Fruit fly (Drosophila melanogaster): ENCODE measurements around the gene Uch-L5.
A peak's percentile ranks its signal among the peaks of the same experiment; 100 is the strongest.

The Uch-L5 gene

dm6 chr3L:9426656-9427294 is 50.0 kb downstream of the Uch-L5 start, which contains the start of the genes Atat and Shc (continued):
- TF ChIP-seq fd102C (GFP tag; optimal IDR thresholded peaks at IDR 0.05): peak; percentile 77
- TF ChIP-seq CG3163 (GFP tag; optimal IDR thresholded peaks at IDR 0.05): peak; percentile 96
- peak; percentile 100 for TF ChIP-seq CG32772 (GFP tag; IDR thresholded peaks at IDR 0.05)
- peak; percentile 100 for TF ChIP-seq CG7786 (GFP tag; optimal IDR thresholded peaks at IDR 0.05)
- TF ChIP-seq CG3847 (GFP tag; IDR thresholded peaks at IDR 0.05): peak; percentile 100
- TF ChIP-seq wek (GFP tag; optimal IDR thresholded peaks at IDR 0.05): peak; percentile 83
- TF ChIP-seq ac (GFP tag; optimal IDR thresholded peaks at IDR 0.05): peak; percentile 92
- TF ChIP-seq bab2 (GFP tag; optimal IDR thresholded peaks at IDR 0.05): peak; percentile 100
- TF ChIP-seq Lpt (GFP tag; optimal IDR thresholded peaks at IDR 0.05): no peak
- peak; percentile 100 for TF ChIP-seq pnt (GFP tag; optimal IDR thresholded peaks at IDR 0.05)
- peak; percentile 96 for TF ChIP-seq CG6683 (GFP tag; optimal IDR thresholded peaks at IDR 0.05)
- TF ChIP-seq ewg (GFP tag; optimal IDR thresholded peaks at IDR 0.05): peak; percentile 98
- TF ChIP-seq ci (GFP tag; IDR thresholded peaks at IDR 0.05): peak; percentile 99
- peak; percentile 98 for TF ChIP-seq btn (GFP tag; optimal IDR thresholded peaks at IDR 0.05)
- TF ChIP-seq CG6791 (GFP tag; IDR thresholded peaks at IDR 0.05; ENCODE audit: partially characterized antibody): peak; percentile 85
- TF ChIP-seq CG12155 (GFP tag; optimal IDR thresholded peaks at IDR 0.05): peak; percentile 99
- peak; percentile 93 for TF ChIP-seq Dll (GFP tag; IDR thresholded peaks at IDR 0.05; ENCODE audit: partially characterized antibody)
- peak; percentile 80; the same call in 1 of the 2 replicates for TF ChIP-seq tna (GFP tag; IDR thresholded peaks at IDR 0.05; ENCODE audit: partially characterized antibody)
- TF ChIP-seq HLH4C (GFP tag; IDR thresholded peaks at IDR 0.05; ENCODE audit: partially characterized antibody): peak; percentile 87
- peak; percentile 97 for TF ChIP-seq dmrt99B (tag; optimal IDR thresholded peaks at IDR 0.05)
- peak; percentile 90 for TF ChIP-seq CG30020 (tag; optimal IDR thresholded peaks at IDR 0.05)
- peak; percentile 100 for TF ChIP-seq esg (GFP tag; conservative IDR thresholded peaks at IDR 0.05)
- peak; percentile 100 for TF ChIP-seq CG7372 (GFP tag; IDR thresholded peaks at IDR 0.05)
- TF ChIP-seq p53 (GFP tag; optimal IDR thresholded peaks at IDR 0.05): peak; percentile 99
- TF ChIP-seq CG10543 (GFP tag; optimal IDR thresholded peaks at IDR 0.05): peak; percentile 98
- TF ChIP-seq gfzf (GFP tag; optimal IDR thresholded peaks at IDR 0.05): peak; percentile 89
- peak; percentile 98 for TF ChIP-seq CG7357 (GFP tag; IDR thresholded peaks at IDR 0.05)
- TF ChIP-seq sisA (GFP tag; IDR thresholded peaks at IDR 0.05): peak; percentile 100
- peak; percentile 100 for TF ChIP-seq HmgD (GFP tag; optimal IDR thresholded peaks at IDR 0.05)
- TF ChIP-seq CG2129 (GFP tag; IDR thresholded peaks at IDR 0.05; ENCODE audit: partially characterized antibody): peak; percentile 76
- TF ChIP-seq Ets65A (GFP tag): peak; percentile 100
- TF ChIP-seq CG4707 (GFP tag; optimal IDR thresholded peaks at IDR 0.05): peak; percentile 81
- TF ChIP-seq vfl (GFP tag; optimal IDR thresholded peaks at IDR 0.05): peak; percentile 99
- peak; percentile 100 for TF ChIP-seq CG1602 (GFP tag; optimal IDR thresholded peaks at IDR 0.05)
- TF ChIP-seq CG5245 (GFP tag; optimal IDR thresholded peaks at IDR 0.05): peak; percentile 99
- TF ChIP-seq hbn (GFP tag; IDR thresholded peaks at IDR 0.05; ENCODE audit: partially characterized antibody): peak; percentile 83
- TF ChIP-seq croc (GFP tag; conservative IDR thresholded peaks at IDR 0.05): peak; percentile 99
- TF ChIP-seq CG16815 (GFP tag; optimal IDR thresholded peaks at IDR 0.05): peak; percentile 100
- peak; percentile 99 for TF ChIP-seq ems (GFP tag; optimal IDR thresholded peaks at IDR 0.05)
- peak; percentile 98 for TF ChIP-seq CG31388 (GFP tag; optimal IDR thresholded peaks at IDR 0.05)
- TF ChIP-seq oc (tag; optimal IDR thresholded peaks at IDR 0.05): peak; percentile 97
- TF ChIP-seq CG16863 (GFP tag; optimal IDR thresholded peaks at IDR 0.05): peak; percentile 99
- peak; percentile 99 for TF ChIP-seq CG13894 (tag; optimal IDR thresholded peaks at IDR 0.05)
- peak; percentile 61 for TF ChIP-seq Sry-β (GFP tag; optimal IDR thresholded peaks at IDR 0.05)
- peak; percentile 99 for TF ChIP-seq H2.0 (GFP tag; IDR thresholded peaks at IDR 0.05)
- peak; percentile 95 for TF ChIP-seq CG17385 (GFP tag; optimal IDR thresholded peaks at IDR 0.05)
- TF ChIP-seq CG9215 (GFP tag; IDR thresholded peaks at IDR 0.05): peak; percentile 100
- peak; percentile 99 for TF ChIP-seq CoRest (tag; optimal IDR thresholded peaks at IDR 0.05)
- TF ChIP-seq CG17359 (tag; optimal IDR thresholded peaks at IDR 0.05): peak; percentile 98
